Fruit fly (Drosophila melanogaster): Measurements from ENCODE around the gene CG31091.
A peak's percentile ranks its signal among the peaks of the same experiment; 100 is the strongest.

CG31091 gene

DNA sequence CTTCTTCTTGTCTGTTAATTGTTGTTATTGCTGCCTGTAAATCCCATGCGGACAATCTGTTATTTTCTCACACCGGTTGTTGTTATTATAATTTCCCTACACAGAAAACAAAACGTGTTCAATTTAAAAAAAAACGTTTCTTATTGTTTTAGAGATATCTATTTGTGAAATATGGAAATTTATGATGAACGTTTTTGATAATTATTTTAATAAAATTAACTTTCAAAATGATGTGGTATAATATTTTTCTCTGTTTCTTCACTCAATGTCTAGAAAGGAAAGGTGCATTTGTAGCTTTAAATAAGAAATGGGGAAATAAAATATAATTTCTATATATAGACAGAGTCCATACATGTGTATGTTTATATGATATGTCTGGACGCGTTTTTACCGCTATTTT, 15.4 kb upstream of the CG31091 start (continued):
- TF ChIP-seq tio (GFP tag; optimal IDR thresholded peaks at IDR 0.05) (no peak), CG8089 (GFP tag; optimal IDR thresholded peaks at IDR 0.05) (no peak), schlank (tag; optimal IDR thresholded peaks at IDR 0.05) (no peak), crol (GFP tag; IDR thresholded peaks at IDR 0.05) (no peak), cg (GFP tag; optimal IDR thresholded peaks at IDR 0.05) (no peak), chif (GFP tag; optimal IDR thresholded peaks at IDR 0.05) (peak in 1 of 2 experiments; percentile 33), CG13296 (GFP tag; optimal IDR thresholded peaks at IDR 0.05) (peak; percentile 6), vnd (GFP tag; IDR thresholded peaks at IDR 0.05; ENCODE audit: partially characterized antibody) (no peak), CG11456 (GFP tag; IDR thresholded peaks at IDR 0.05) (no peak), CG18619 (GFP tag; optimal IDR thresholded peaks at IDR 0.05) (peak; percentile 32), CG30431 (GFP tag; optimal IDR thresholded peaks at IDR 0.05) (no peak), CG4730 (GFP tag; IDR thresholded peaks at IDR 0.05) (no peak), CG9797 (GFP tag; optimal IDR thresholded peaks at IDR 0.05) (no peak), pros (GFP tag; optimal IDR thresholded peaks at IDR 0.05) (no peak), CG8359 (GFP tag; optimal IDR thresholded peaks at IDR 0.05; ENCODE audit: borderline replicate concordance) (peak; percentile 22), CG18262 (tag; optimal IDR thresholded peaks at IDR 0.05) (peak; percentile 92), sc (optimal IDR thresholded peaks at IDR 0.05) (no peak), sc (GFP tag; optimal IDR thresholded peaks at IDR 0.05) (peak; percentile 64), btn (GFP tag; optimal IDR thresholded peaks at IDR 0.05) (no peak), jumu (GFP tag; optimal IDR thresholded peaks at IDR 0.05) (no peak), esg (GFP tag; conservative IDR thresholded peaks at IDR 0.05) (peak; percentile 27; the same call in 1 of the 2 replicates), Sox100B (GFP tag; optimal IDR thresholded peaks at IDR 0.05) (peak; percentile 81), zf30C (GFP tag; optimal IDR thresholded peaks at IDR 0.05) (peak; percentile 49), Mrtf (GFP tag; IDR thresholded peaks at IDR 0.05) (no peak), row (GFP tag; IDR thresholded peaks at IDR 0.05) (peak; percentile 56), CG32772 (GFP tag; IDR thresholded peaks at IDR 0.05) (peak; percentile 47; the same call in 1 of the 2 replicates), Sin3A (optimal IDR thresholded peaks at IDR 0.05) (no peak), sd (tag; optimal IDR thresholded peaks at IDR 0.05) (no peak), Jarid2 (GFP tag; optimal IDR thresholded peaks at IDR 0.05) (no peak), prd (optimal IDR thresholded peaks at IDR 0.05) (no peak), prd (GFP tag; IDR thresholded peaks at IDR 0.05) (no peak), CG16863 (GFP tag; optimal IDR thresholded peaks at IDR 0.05) (peak; percentile 20), her (GFP tag; optimal IDR thresholded peaks at IDR 0.05) (no peak), CG4820 (GFP tag; optimal IDR thresholded peaks at IDR 0.05) (peak; percentile 24), Eip74EF (GFP tag; optimal IDR thresholded peaks at IDR 0.05) (peak in 1 of 2 experiments; percentile 67), CG4617 (GFP tag; optimal IDR thresholded peaks at IDR 0.05; ENCODE audit: borderline replicate concordance) (no peak), Atf3 (GFP tag; optimal IDR thresholded peaks at IDR 0.05) (no peak), Stat92E (GFP tag; optimal IDR thresholded peaks at IDR 0.05) (peak in 1 of 3 experiments; percentile 50), CHES-1-like (GFP tag; optimal IDR thresholded peaks at IDR 0.05) (no peak), lov (optimal IDR thresholded peaks at IDR 0.05) (no peak), lov (GFP tag; IDR thresholded peaks at IDR 0.05) (0 out of 3 replicates have a peak, but pooled peaks have one; percentile 12), CG7745 (tag; optimal IDR thresholded peaks at IDR 0.05) (no peak), hkb (optimal IDR thresholded peaks at IDR 0.05) (no peak), hkb (GFP tag; IDR thresholded peaks at IDR 0.05) (peak; percentile 52; the same call in 1 of the 2 replicates), CG9932 (GFP tag; IDR thresholded peaks at IDR 0.05) (no peak), CG4360 (GFP tag; IDR thresholded peaks at IDR 0.05) (no peak), CG7786 (GFP tag; optimal IDR thresholded peaks at IDR 0.05) (no peak), CkIIα-i1 (GFP tag; IDR thresholded peaks at IDR 0.05) (no peak), CG4282 (GFP tag; optimal IDR thresholded peaks at IDR 0.05) (no peak), Hr51 (GFP tag; optimal IDR thresholded peaks at IDR 0.05) (peak in 1 of 2 experiments; percentile 79), Dll (GFP tag; IDR thresholded peaks at IDR 0.05; ENCODE audit: partially characterized antibody) (no peak), exex (tag; optimal IDR thresholded peaks at IDR 0.05) (no peak)
